Worm (Caenorhabditis elegans) whole organism, L2 larva: ENCODE results near the gene pod-1.
"Not testable (repeated sequence)": the region's sequence is repeated elsewhere in the genome, so short reads cannot be mapped to it uniquely, and the experiment has no call there.

ENCODE experiments used
- C34F6.9 ChIP-seq: fragments of 150-350 bp; optimal IDR thresholded peaks from 2 replicates; lab custom pipeline; 2014; ENCODE audit warnings: missing biosample characterization, missing genetic modification characterization
- F13H6.1 ChIP-seq: sonication (generic microtip); optimal IDR thresholded peaks from 2 replicates; lab custom pipeline; 2016; ENCODE audit warnings: missing genetic modification characterization, missing compliant biosample characterization
- R02D3.7 ChIP-seq: fragments of 150-350 bp; optimal IDR thresholded peaks from 2 replicates; lab custom pipeline; 2014; ENCODE audit warnings: missing biosample characterization, missing genetic modification characterization
- ZK546.5 ChIP-seq: sonication (generic microtip); optimal IDR thresholded peaks from 2 replicates; lab custom pipeline; 2017; ENCODE audit warnings: missing biosample characterization, missing genetic modification characterization
- alr-1 ChIP-seq: fragments of 150-350 bp; optimal IDR thresholded peaks from 2 replicates; lab custom pipeline; 2014; ENCODE audit warnings: missing biosample characterization, missing genetic modification characterization
- ama-1 ChIP-seq: fragments of 150-350 bp; optimal IDR thresholded peaks from 2 replicates; lab custom pipeline; 2018; ENCODE audit warnings: inconsistent platforms
- blmp-1 ChIP-seq: sonication (generic microtip); optimal IDR thresholded peaks from 2 replicates; lab custom pipeline; 2017; ENCODE audit warnings: missing genetic modification characterization, mild to moderate bottlenecking, missing compliant biosample characterization, antibody characterized with exemption, moderate library complexity; ENCODE audit not compliant: insufficient read depth
- ceh-16 ChIP-seq: fragments of 150-350 bp; optimal IDR thresholded peaks from 2 replicates; lab custom pipeline; 2014; ENCODE audit warnings: missing biosample characterization, missing genetic modification characterization
- ceh-82 ChIP-seq: fragments of 150-350 bp; optimal IDR thresholded peaks from 2 replicates; lab custom pipeline; 2014; ENCODE audit warnings: missing biosample characterization, missing genetic modification characterization
- crh-2 ChIP-seq: sonication (generic microtip); optimal IDR thresholded peaks from 2 replicates; lab custom pipeline; 2017; ENCODE audit warnings: missing biosample characterization, missing genetic modification characterization
- dmd-4 ChIP-seq: sonication (generic microtip); optimal IDR thresholded peaks from 2 replicates; lab custom pipeline; 2017; ENCODE audit warnings: missing biosample characterization, missing genetic modification characterization
- egl-27 ChIP-seq: sonication (generic microtip); optimal IDR thresholded peaks from 3 replicates; lab custom pipeline; 2017; ENCODE audit warnings: missing biosample characterization, missing genetic modification reagents, missing genetic modification characterization
- elt-3 ChIP-seq: sonication (generic microtip); optimal IDR thresholded peaks from 2 replicates; lab custom pipeline; 2017; ENCODE audit warnings: missing biosample characterization, missing genetic modification characterization
- gmeb-1 ChIP-seq: fragments of 150-350 bp; optimal IDR thresholded peaks from 2 replicates; lab custom pipeline; 2014; ENCODE audit warnings: missing biosample characterization, missing genetic modification characterization
- lin-11 ChIP-seq: fragments of 150-350 bp; sonication (generic microtip); optimal IDR thresholded peaks from 2 replicates; lab custom pipeline; 2014; ENCODE audit warnings: missing biosample characterization, missing genetic modification characterization, inconsistent platforms, mixed read lengths
- lin-13 ChIP-seq: fragments of 150-350 bp; optimal IDR thresholded peaks from 2 replicates; lab custom pipeline; 2014; ENCODE audit warnings: missing biosample characterization, missing genetic modification reagents, missing genetic modification characterization
- lin-39 ChIP-seq: fragments of 150-350 bp; optimal IDR thresholded peaks from 2 replicates; lab custom pipeline; 2014; ENCODE audit warnings: missing biosample characterization, missing genetic modification reagents, missing genetic modification characterization
- mab-5 ChIP-seq: fragments of 150-350 bp; optimal IDR thresholded peaks from 2 replicates; lab custom pipeline; 2014; ENCODE audit warnings: missing biosample characterization, missing genetic modification characterization
- mbf-1 ChIP-seq: sonication (generic microtip); optimal IDR thresholded peaks from 2 replicates; lab custom pipeline; 2017; ENCODE audit warnings: missing biosample characterization, missing genetic modification characterization
- mdl-1 ChIP-seq, 2 experiments: fragments of 150-350 bp in 1 of 2; sonication (generic microtip) in 1 of 2; optimal IDR thresholded peaks; 2 replicates each; lab custom pipeline; 2017; ENCODE audit warnings: missing biosample characterization in 2 of 2, missing genetic modification characterization in 2 of 2
- nhr-10 ChIP-seq: sonication (generic microtip); optimal IDR thresholded peaks from 2 replicates; lab custom pipeline; 2017; ENCODE audit warnings: missing biosample characterization, missing genetic modification characterization
- nhr-11 ChIP-seq: fragments of 150-350 bp; optimal IDR thresholded peaks from 2 replicates; lab custom pipeline; 2014; ENCODE audit warnings: missing biosample characterization, missing genetic modification characterization
- nhr-12 ChIP-seq: fragments of 150-350 bp; optimal IDR thresholded peaks from 2 replicates; lab custom pipeline; 2014; ENCODE audit warnings: missing biosample characterization, missing genetic modification characterization
- nhr-21 ChIP-seq: fragments of 150-350 bp; optimal IDR thresholded peaks from 2 replicates; lab custom pipeline; 2014; ENCODE audit warnings: missing biosample characterization, missing genetic modification characterization
- nhr-23 ChIP-seq: fragments of 150-350 bp; optimal IDR thresholded peaks from 2 replicates; lab custom pipeline; 2014; ENCODE audit warnings: missing biosample characterization, missing genetic modification reagents, missing genetic modification characterization
- nhr-25 ChIP-seq: fragments of 150-350 bp; sonication (generic microtip); optimal IDR thresholded peaks from 3 replicates; lab custom pipeline; 2014; ENCODE audit warnings: missing biosample characterization, missing genetic modification characterization
- nhr-6 ChIP-seq: fragments of 150-350 bp; optimal IDR thresholded peaks from 2 replicates; lab custom pipeline; 2014; ENCODE audit warnings: missing biosample characterization, missing genetic modification characterization
- nhr-77 ChIP-seq: fragments of 150-350 bp; optimal IDR thresholded peaks from 2 replicates; lab custom pipeline; 2014; ENCODE audit warnings: missing biosample characterization, missing genetic modification characterization
- peb-1 ChIP-seq: fragments of 150-350 bp; optimal IDR thresholded peaks from 2 replicates; lab custom pipeline; 2014; ENCODE audit warnings: missing biosample characterization, missing genetic modification characterization
- sem-4 ChIP-seq: fragments of 150-350 bp; optimal IDR thresholded peaks from 2 replicates; lab custom pipeline; 2014; ENCODE audit warnings: missing biosample characterization, missing genetic modification reagents, missing genetic modification characterization
- skn-1 ChIP-seq: sonication (generic microtip); optimal IDR thresholded peaks from 2 replicates; lab custom pipeline; 2017; ENCODE audit warnings: missing biosample characterization, missing genetic modification characterization
- sma-3 ChIP-seq: sonication (generic microtip); optimal IDR thresholded peaks from 2 replicates; lab custom pipeline; 2016; ENCODE audit warnings: missing genetic modification reagents, missing genetic modification characterization, missing compliant biosample characterization
- sma-9 ChIP-seq, 2 experiments: fragments of 150-350 bp in 1 of 2; sonication (generic microtip) in 1 of 2; optimal IDR thresholded peaks; 2 replicates each; lab custom pipeline; 2014 to 2016; ENCODE audit warnings: missing genetic modification characterization in 2 of 2, mild to moderate bottlenecking in 1 of 2, missing biosample characterization in 1 of 2, missing compliant biosample characterization in 1 of 2, missing genetic modification reagents in 1 of 2, moderate library complexity in 1 of 2
- snpc-4 ChIP-seq: fragments of 150-350 bp; optimal IDR thresholded peaks from 2 replicates; lab custom pipeline; 2014; ENCODE audit warnings: missing biosample characterization, missing genetic modification characterization
- unc-39 ChIP-seq: fragments of 150-350 bp; optimal IDR thresholded peaks from 2 replicates; lab custom pipeline; 2014; ENCODE audit warnings: missing biosample characterization, missing genetic modification characterization
- unc-62 ChIP-seq: fragments of 150-350 bp; optimal IDR thresholded peaks from 2 replicates; lab custom pipeline; 2014; ENCODE audit warnings: missing biosample characterization, missing genetic modification reagents, missing genetic modification characterization
- zag-1 ChIP-seq: fragments of 150-350 bp; optimal IDR thresholded peaks from 2 replicates; lab custom pipeline; 2014; ENCODE audit warnings: missing biosample characterization, missing genetic modification characterization
- ztf-1 ChIP-seq: fragments of 200-800 bp; sonication (Bioruptor generic); conservative IDR thresholded peaks from 2 replicates; pipeline ENCODE4 v1.3.6; 2022; ENCODE audit warnings: missing genetic modification characterization, missing compliant biosample characterization
- ztf-4 ChIP-seq: fragments of 150-350 bp; optimal IDR thresholded peaks from 2 replicates; lab custom pipeline; 2014; ENCODE audit warnings: missing biosample characterization, missing genetic modification characterization

Gene pod-1

DNA sequence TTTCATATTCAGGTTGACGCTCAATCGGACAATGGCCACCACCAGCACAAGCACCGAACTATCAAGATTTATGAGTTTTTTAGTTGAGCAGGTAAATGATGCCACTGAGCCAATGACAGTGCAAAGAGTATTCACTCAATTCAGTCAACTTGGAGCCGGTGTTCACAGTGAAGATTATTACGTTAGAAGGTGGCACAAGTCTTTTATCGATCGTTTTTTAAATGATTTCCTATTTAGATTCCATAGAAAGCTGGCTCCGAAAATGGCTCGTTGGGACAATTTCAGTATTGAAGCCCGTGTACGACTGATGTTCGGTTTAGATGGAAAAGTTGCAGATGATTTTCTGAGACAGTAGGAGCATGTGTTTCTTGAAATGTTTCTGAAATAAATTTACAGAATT, 22.3 kb downstream of the pod-1 start, which contains the start of gene T28A8.5:
TSS of gene T28A8.5 (plus strand) at position 32 of the 400 bp plus-strand sequence.
- TF ChIP-seq nhr-25 (tag; lab: Kevin White, UChicago) (no peak), skn-1 (tag; lab: Kevin White, UChicago) (no peak), R02D3.7 (no peak), lin-11 (tag; lab: Kevin White, UChicago) (no peak), lin-39 (tag; lab: Kevin White, UChicago) (no peak), ceh-16 (tag; lab: Kevin White, UChicago) (no peak), lin-13 (no peak), mab-5 (tag; lab: Kevin White, UChicago) (no peak), snpc-4 (tag; lab: Kevin White, UChicago) (no peak), nhr-12 (no peak), ztf-4 (no peak), sma-3 (no peak), ztf-1 (GFP tag; lab: Robert Waterston, UW) (no peak), zag-1 (tag; lab: Kevin White, UChicago) (no peak)

DNA sequence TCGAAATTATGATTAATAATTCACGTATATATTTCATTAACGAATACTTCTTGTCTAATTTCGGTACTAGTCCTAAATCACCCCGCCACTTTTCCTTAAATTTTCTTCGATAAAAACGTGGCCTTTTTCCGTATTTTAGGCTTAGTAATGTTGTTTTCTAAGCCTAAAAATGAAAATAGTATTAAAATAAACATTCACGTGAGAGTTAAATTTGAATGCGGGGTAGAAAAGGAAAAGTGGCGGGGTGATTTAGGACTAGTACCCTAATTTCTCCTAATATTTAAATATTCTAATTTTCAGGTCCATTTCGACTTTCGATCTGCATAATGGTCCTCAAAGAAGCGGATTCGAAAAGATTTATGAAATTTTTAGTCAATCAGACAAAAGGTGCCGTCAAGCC, 25.0 kb downstream of the pod-1 start, which contains the start of gene T28A8.6:
TSS of gene T28A8.6 (plus strand) at position 301 of the 400 bp plus-strand sequence.
- TF ChIP-seq crh-2 (tag; lab: Kevin White, UChicago); nhr-12; nhr-11 (tag; lab: Kevin White, UChicago): not testable (repeated sequence)

DNA sequence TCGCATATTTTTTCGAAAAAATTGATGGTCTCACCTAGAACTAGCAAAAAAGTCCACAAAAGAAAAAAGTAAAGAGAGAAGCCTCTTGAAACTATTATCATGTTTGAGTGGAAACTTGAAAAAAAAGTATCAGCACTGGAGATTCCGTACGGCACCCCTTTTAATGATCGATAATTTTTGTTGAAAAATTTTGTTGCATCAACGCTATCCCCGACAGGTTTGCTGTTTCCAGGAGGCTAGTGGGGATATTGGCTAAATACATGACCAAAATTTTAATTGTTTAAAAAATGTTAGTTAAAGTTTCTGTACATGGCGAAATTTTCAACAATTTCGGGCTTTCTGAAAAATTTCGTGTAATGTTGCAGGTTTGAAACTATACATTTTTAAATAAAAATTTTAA, 28.4 kb downstream of the pod-1 start, which contains the start of gene T28A8.2:
TSS of gene T28A8.2 (minus strand) at position 101 of the 400 bp plus-strand sequence.
- TF ChIP-seq nhr-10 (tag; lab: Kevin White, UChicago) (no peak), gmeb-1 (tag; lab: Kevin White, UChicago) (no peak), nhr-12 (no peak), nhr-21 (tag; lab: Kevin White, UChicago) (no peak)

DNA sequence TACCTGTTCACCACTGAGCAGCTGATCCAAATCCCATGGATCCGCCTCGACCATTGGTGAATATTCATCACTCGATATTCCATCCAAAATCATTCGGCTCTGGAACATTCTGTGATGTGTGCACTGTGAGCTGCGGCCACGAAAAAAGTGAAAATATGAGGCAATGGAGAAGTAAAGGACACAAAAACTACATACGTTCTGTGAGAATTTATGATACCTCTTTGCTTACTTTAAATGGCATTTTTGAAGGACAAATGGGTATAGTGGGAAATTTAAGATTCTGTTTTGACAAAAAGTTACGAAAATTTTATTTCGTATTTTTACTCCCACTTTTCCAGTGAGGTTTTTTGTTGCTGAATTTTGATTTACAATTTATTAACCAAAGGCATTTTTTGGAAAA, 31.5 kb downstream of the pod-1 start, which contains the start of gene twk-40:
TSS of gene twk-40 (minus strand) at position 101 of the 400 bp plus-strand sequence.
- no peak for TF ChIP-seq nhr-23 (tag; lab: Kevin White, UChicago)

DNA sequence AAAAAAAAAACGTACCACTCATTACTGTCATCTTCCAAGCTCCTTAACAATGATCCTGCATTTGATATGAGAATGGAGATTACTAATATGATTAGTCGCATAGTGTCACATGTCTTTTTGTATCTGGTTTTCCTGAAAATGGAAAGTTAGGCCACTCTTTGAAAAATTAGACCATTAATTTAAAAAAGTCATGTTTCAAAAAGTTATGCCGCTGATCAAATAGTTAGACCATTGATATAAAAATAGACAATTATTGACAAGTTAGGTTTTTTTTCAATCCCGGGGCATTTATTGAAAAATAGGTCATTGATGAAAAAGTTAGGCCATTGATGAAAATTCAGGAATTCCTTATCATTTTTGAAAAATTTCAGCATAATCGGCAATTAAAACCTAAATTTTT, 39.9 kb downstream of the pod-1 start, which contains the start of gene acc-4:
TSS of gene acc-4 (minus strand) at position 101 of the 400 bp plus-strand sequence.
- TF ChIP-seq mbf-1 (tag; lab: Kevin White, UChicago) (no peak), dmd-4 (tag; lab: Kevin White, UChicago) (no peak), ceh-82 (tag; lab: Kevin White, UChicago) (no peak), gmeb-1 (tag; lab: Kevin White, UChicago) (no peak), elt-3 (tag; lab: Kevin White, UChicago) (no peak), unc-62 (no peak), ztf-1 (GFP tag; lab: Robert Waterston, UW) (no peak), C34F6.9 (tag; lab: Kevin White, UChicago) (no peak), peb-1 (tag; lab: Kevin White, UChicago) (no peak), F13H6.1 (tag; lab: Kevin White, UChicago) (no peak), nhr-23 (tag; lab: Kevin White, UChicago) (no peak), ama-1 (no peak), mdl-1 (tag; optimal IDR thresholded peaks at IDR 0.05; lab: Kevin White, UChicago) (no peak), mab-5 (tag; lab: Kevin White, UChicago) (no peak), sem-4 (tag; lab: Kevin White, UChicago) (no peak)

DNA sequence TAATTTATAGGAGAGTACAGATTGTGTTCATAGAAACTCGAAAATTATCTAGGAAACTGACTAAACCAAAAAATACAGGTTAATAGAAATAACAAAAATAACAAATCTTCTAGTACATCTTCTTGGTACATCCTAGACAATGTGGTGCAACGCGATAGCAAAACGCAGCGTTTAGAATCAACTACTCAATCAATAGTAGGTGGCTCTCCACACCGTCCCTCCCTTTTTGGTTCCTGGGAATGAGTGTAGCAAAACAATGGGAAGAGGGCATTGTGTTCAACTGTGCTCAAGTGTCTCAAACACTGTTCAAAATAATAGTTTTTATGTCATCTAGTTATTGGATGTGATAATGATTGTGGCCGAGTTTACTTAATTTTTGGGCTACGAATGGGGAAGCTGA, 47.2 kb downstream of the pod-1 start, which contains the start of gene T27E9.6:
TSS of gene T27E9.6 (minus strand) at position 101 of the 400 bp plus-strand sequence.
- TF ChIP-seq nhr-77 (tag; lab: Kevin White, UChicago): no peak
- no peak for TF ChIP-seq egl-27 (tag; lab: Kevin White, UChicago)
- TF ChIP-seq blmp-1 (tag; lab: Kevin White, UChicago): no peak
- no peak for TF ChIP-seq nhr-11 (tag; lab: Kevin White, UChicago)
- no peak for TF ChIP-seq ZK546.5 (tag; lab: Kevin White, UChicago)
- no peak for TF ChIP-seq mab-5 (tag; lab: Kevin White, UChicago)
- no peak for TF ChIP-seq skn-1 (tag; lab: Kevin White, UChicago)
- no peak for TF ChIP-seq sma-9 (GFP tag; optimal IDR thresholded peaks at IDR 0.05; lab: Kevin White, UChicago)
- TF ChIP-seq sma-9 (tag; optimal IDR thresholded peaks at IDR 0.05; lab: Kevin White, UChicago): no peak
- no peak for TF ChIP-seq alr-1
- no peak for TF ChIP-seq unc-39 (tag; lab: Kevin White, UChicago)
- no peak for TF ChIP-seq nhr-6 (tag; lab: Kevin White, UChicago)
- no peak for TF ChIP-seq unc-62
- TF ChIP-seq peb-1 (tag; lab: Kevin White, UChicago): no peak
